Fruit fly (Drosophila melanogaster) whole organism, embryonic: ENCODE results near the gene CG3097.
A peak's percentile ranks its signal among the peaks of the same experiment; 100 is the strongest.

ENCODE experiments used
- Antp ChIP-seq: fragments of 200-800 bp; sonication (Bioruptor generic); optimal IDR thresholded peaks from 3 replicates; lab custom pipeline; 2016; ENCODE audit warnings: missing biosample characterization, missing genetic modification characterization
- Atf3 ChIP-seq: fragments of 200-800 bp; sonication (Bioruptor generic); optimal IDR thresholded peaks from 3 replicates; lab custom pipeline; 2016; ENCODE audit warnings: missing biosample characterization, missing genetic modification characterization
- B-H1 ChIP-seq: fragments of 200-800 bp; sonication (Bioruptor generic); IDR thresholded peaks from 3 replicates; pipeline ENCODE4 v1.3.6; 2022; ENCODE audit warnings: missing biosample characterization, missing genetic modification characterization
- C15 ChIP-seq: fragments of 200-800 bp; sonication (Bioruptor generic); IDR thresholded peaks from 3 replicates; pipeline ENCODE4 v1.3.6; 2022; ENCODE audit warnings: missing biosample characterization, missing genetic modification characterization
- CG10543 ChIP-seq: fragments of 200-800 bp; sonication (Bioruptor generic); optimal IDR thresholded peaks from 3 replicates; lab custom pipeline; 2017; ENCODE audit warnings: missing biosample characterization, mild to moderate bottlenecking, missing genetic modification characterization, moderate library complexity
- CG11085 ChIP-seq: fragments of 200-800 bp; sonication (Bioruptor generic); IDR thresholded peaks from 2 replicates; pipeline ENCODE4 v1.3.6; 2022; ENCODE audit warnings: missing biosample characterization, missing genetic modification characterization
- CG11560 ChIP-seq: fragments of 200-800 bp; sonication (Bioruptor generic); IDR thresholded peaks from 3 replicates; pipeline ENCODE4 v1.3.6; 2022; ENCODE audit warnings: missing biosample characterization, missing genetic modification characterization
- CG11695 ChIP-seq: fragments of 200-800 bp; sonication (Bioruptor generic); IDR thresholded peaks from 3 replicates; pipeline ENCODE4 v1.3.6; 2022; ENCODE audit warnings: missing biosample characterization, missing genetic modification characterization
- CG11723 ChIP-seq: fragments of 200-800 bp; sonication (Bioruptor generic); optimal IDR thresholded peaks from 2 replicates; lab custom pipeline; 2017; ENCODE audit warnings: missing biosample characterization, mild to moderate bottlenecking, missing genetic modification characterization
- CG12299 ChIP-seq: fragments of 200-800 bp; sonication (Bioruptor generic); optimal IDR thresholded peaks from 2 replicates; lab custom pipeline; 2018; ENCODE audit warnings: missing biosample characterization, mild to moderate bottlenecking, missing genetic modification characterization
- CG12942 ChIP-seq: fragments of 200-800 bp; sonication (Bioruptor generic); optimal IDR thresholded peaks from 3 replicates; lab custom pipeline; 2016; ENCODE audit warnings: missing biosample characterization, missing genetic modification characterization
- CG14667 ChIP-seq: fragments of 200-800 bp; sonication (Bioruptor generic); IDR thresholded peaks from 2 replicates; pipeline ENCODE4 v1.3.6; 2022; ENCODE audit warnings: missing biosample characterization, missing genetic modification characterization
- CG14710 ChIP-seq: fragments of 200-800 bp; sonication (Bioruptor generic); optimal IDR thresholded peaks from 3 replicates; lab custom pipeline; 2019; ENCODE audit warnings: missing biosample characterization, mild to moderate bottlenecking, missing genetic modification characterization, moderate library complexity
- CG16863 ChIP-seq: fragments of 200-800 bp; sonication (Bioruptor generic); optimal IDR thresholded peaks from 3 replicates; lab custom pipeline; 2016; ENCODE audit warnings: missing biosample characterization, missing genetic modification characterization
- CG18619 ChIP-seq: fragments of 200-800 bp; sonication (Bioruptor generic); optimal IDR thresholded peaks from 3 replicates; lab custom pipeline; 2017; ENCODE audit warnings: missing biosample characterization, mild to moderate bottlenecking, missing genetic modification characterization
- CG2116 ChIP-seq: fragments of 200-800 bp; sonication (Bioruptor generic); optimal IDR thresholded peaks from 3 replicates; lab custom pipeline; 2018; ENCODE audit warnings: missing biosample characterization, mild to moderate bottlenecking, missing genetic modification characterization
- CG3281 ChIP-seq: fragments of 200-800 bp; sonication (Bioruptor generic); optimal IDR thresholded peaks from 3 replicates; lab custom pipeline; 2017; ENCODE audit warnings: missing biosample characterization, mild to moderate bottlenecking, missing genetic modification characterization
- CG42726 ChIP-seq: fragments of 200-800 bp; sonication (Bioruptor generic); IDR thresholded peaks from 2 replicates; pipeline ENCODE4 v1.3.6; 2022; ENCODE audit warnings: missing biosample characterization, missing genetic modification characterization; ENCODE audit not compliant: partially characterized antibody
- CG4424 ChIP-seq: fragments of 200-800 bp; sonication (Bioruptor generic); optimal IDR thresholded peaks from 3 replicates; lab custom pipeline; 2016; ENCODE audit warnings: missing biosample characterization, missing genetic modification characterization
- CG7271 ChIP-seq: fragments of 200-800 bp; sonication (Bioruptor generic); optimal IDR thresholded peaks from 2 replicates; lab custom pipeline; 2018; ENCODE audit warnings: missing biosample characterization, mild to moderate bottlenecking, missing genetic modification characterization, moderate library complexity
- CG7372 ChIP-seq: fragments of 200-800 bp; sonication (Bioruptor generic); IDR thresholded peaks from 2 replicates; pipeline ENCODE4 v1.3.6; 2022; ENCODE audit warnings: missing biosample characterization, missing genetic modification characterization
- CG8388 ChIP-seq: fragments of 200-800 bp; sonication (Bioruptor generic); optimal IDR thresholded peaks from 2 replicates; lab custom pipeline; 2019; ENCODE audit warnings: missing biosample characterization, mild to moderate bottlenecking, missing genetic modification characterization, moderate library complexity
- Dbx ChIP-seq: fragments of 200-800 bp; sonication (Bioruptor generic); IDR thresholded peaks from 3 replicates; pipeline ENCODE4 v1.3.6; 2022; ENCODE audit warnings: missing biosample characterization, missing genetic modification characterization
- E2f1 ChIP-seq: fragments of 200-800 bp; sonication (Bioruptor generic); IDR thresholded peaks from 2 replicates; pipeline ENCODE4 v1.3.6; 2022; ENCODE audit warnings: missing biosample characterization, missing genetic modification characterization
- HHEX ChIP-seq: fragments of 200-800 bp; sonication (Bioruptor generic); optimal IDR thresholded peaks from 3 replicates; lab custom pipeline; 2017; ENCODE audit warnings: missing biosample characterization, mild to moderate bottlenecking, missing genetic modification characterization, missing genetic modification reagents
- Hr39 ChIP-seq: fragments of >200 bp; optimal IDR thresholded peaks from 2 replicates; lab custom pipeline; 2017
- Lpt ChIP-seq: fragments of >200 bp; optimal IDR thresholded peaks from 2 replicates; lab custom pipeline; 2018; ENCODE audit warnings: missing biosample characterization, missing genetic modification characterization
- Ptx1 ChIP-seq: fragments of 200-800 bp; sonication (Bioruptor generic); IDR thresholded peaks from 2 replicates; pipeline ENCODE4 v1.3.6; 2022; ENCODE audit warnings: missing biosample characterization, missing genetic modification characterization
- Six4 ChIP-seq: fragments of 200-800 bp; sonication (Bioruptor generic); optimal IDR thresholded peaks from 2 replicates; lab custom pipeline; 2016; ENCODE audit warnings: missing biosample characterization, missing genetic modification characterization
- ab ChIP-seq: fragments of 200-800 bp; sonication (Bioruptor generic); optimal IDR thresholded peaks from 2 replicates; lab custom pipeline; 2016; ENCODE audit warnings: missing biosample characterization, missing genetic modification characterization
- ap ChIP-seq: fragments of 200-800 bp; sonication (Bioruptor generic); IDR thresholded peaks from 2 replicates; pipeline ENCODE4 v1.3.6; 2022; ENCODE audit warnings: missing biosample characterization, missing genetic modification characterization
- ash1 ChIP-seq: fragments of 200-800 bp; sonication (Bioruptor generic); optimal IDR thresholded peaks from 2 replicates; lab custom pipeline; 2018; ENCODE audit warnings: missing biosample characterization, mild to moderate bottlenecking, missing genetic modification characterization
- bigmax ChIP-seq: fragments of 200-800 bp; sonication (Bioruptor generic); optimal IDR thresholded peaks from 2 replicates; lab custom pipeline; 2018; ENCODE audit warnings: missing biosample characterization, mild to moderate bottlenecking, missing genetic modification characterization
- chif ChIP-seq, 2 experiments: fragments of 200-800 bp; sonication (Bioruptor generic); optimal IDR thresholded peaks; 3 replicates each; lab custom pipeline; 2016; ENCODE audit warnings: missing biosample characterization in 2 of 2, missing genetic modification characterization in 2 of 2
- chinmo ChIP-seq: fragments of 200-800 bp; sonication (Bioruptor generic); IDR thresholded peaks from 4 replicates; pipeline ENCODE4 v1.3.6; 2022; ENCODE audit warnings: missing biosample characterization, missing genetic modification characterization; ENCODE audit not compliant: partially characterized antibody
- dm ChIP-seq: fragments of 200-800 bp; sonication (Bioruptor generic); optimal IDR thresholded peaks from 3 replicates; lab custom pipeline; 2016; ENCODE audit warnings: missing biosample characterization, missing genetic modification characterization
- dysf ChIP-seq: fragments of 200-800 bp; sonication (Bioruptor generic); IDR thresholded peaks from 3 replicates; pipeline ENCODE4 v1.3.6; 2022; ENCODE audit warnings: missing biosample characterization, missing genetic modification characterization
- gcm ChIP-seq: fragments of 200-800 bp; sonication (Bioruptor generic); optimal IDR thresholded peaks from 2 replicates; lab custom pipeline; 2019; ENCODE audit warnings: missing biosample characterization, mild to moderate bottlenecking, missing genetic modification characterization, moderate library complexity
- gt ChIP-seq: fragments of 200-800 bp; sonication (Bioruptor generic); IDR thresholded peaks from 2 replicates; pipeline ENCODE4 v1.3.6; 2022; ENCODE audit warnings: missing biosample characterization, missing genetic modification characterization
- hb ChIP-seq: fragments of 200-800 bp; sonication (Bioruptor generic); IDR thresholded peaks from 3 replicates; pipeline ENCODE4 v1.3.6; 2022; ENCODE audit warnings: missing biosample characterization, missing genetic modification characterization; ENCODE audit not compliant: partially characterized antibody
- insv ChIP-seq, 2 experiments: fragments of 200-800 bp; sonication (Bioruptor generic); optimal IDR thresholded peaks; 3 replicates each; lab custom pipeline; 2016 to 2018; ENCODE audit warnings: missing biosample characterization in 2 of 2, missing genetic modification characterization in 2 of 2
- jigr1 ChIP-seq: fragments of 200-800 bp; sonication (Bioruptor generic); IDR thresholded peaks from 3 replicates; pipeline ENCODE4 v1.3.6; 2022; ENCODE audit warnings: missing biosample characterization, missing genetic modification characterization
- mld ChIP-seq: fragments of 200-800 bp; sonication (Bioruptor generic); IDR thresholded peaks from 3 replicates; pipeline ENCODE4 v1.3.6; 2022; ENCODE audit warnings: missing biosample characterization, missing genetic modification characterization; ENCODE audit not compliant: partially characterized antibody
- nmo ChIP-seq: fragments of 200-800 bp; sonication (Bioruptor generic); optimal IDR thresholded peaks from 2 replicates; lab custom pipeline; 2018; ENCODE audit warnings: missing biosample characterization, mild to moderate bottlenecking, missing genetic modification characterization, moderate library complexity
- pfk ChIP-seq: fragments of 200-800 bp; sonication (Bioruptor generic); optimal IDR thresholded peaks from 2 replicates; lab custom pipeline; 2018; ENCODE audit warnings: missing biosample characterization, mild to moderate bottlenecking, missing genetic modification characterization, moderate library complexity
- slou ChIP-seq: fragments of 200-800 bp; sonication (Bioruptor generic); optimal IDR thresholded peaks from 3 replicates; lab custom pipeline; 2016; ENCODE audit warnings: missing biosample characterization, missing genetic modification characterization
- tgo ChIP-seq: fragments of 200-800 bp; sonication (Bioruptor generic); IDR thresholded peaks from 3 replicates; pipeline ENCODE4 v1.3.6; 2022; ENCODE audit warnings: missing biosample characterization, missing genetic modification characterization
- trh ChIP-seq: fragments of 200-800 bp; sonication (Bioruptor generic); optimal IDR thresholded peaks from 2 replicates; lab custom pipeline; 2016; ENCODE audit warnings: missing biosample characterization, missing genetic modification characterization
- vnd ChIP-seq: fragments of 200-800 bp; sonication (Bioruptor generic); IDR thresholded peaks from 3 replicates; pipeline ENCODE4 v1.3.6; 2022; ENCODE audit warnings: missing biosample characterization, missing genetic modification characterization; ENCODE audit not compliant: partially characterized antibody
- vvl ChIP-seq: fragments of 200-800 bp; sonication (Bioruptor generic); IDR thresholded peaks from 2 replicates; pipeline ENCODE4 v1.3.6; 2022; ENCODE audit warnings: missing biosample characterization, missing genetic modification characterization
- z ChIP-seq: fragments of 200-800 bp; sonication (Bioruptor generic); IDR thresholded peaks from 3 replicates; pipeline ENCODE4 v1.3.6; 2022; ENCODE audit warnings: missing biosample characterization, missing genetic modification characterization

The CG3097 gene

DNA sequence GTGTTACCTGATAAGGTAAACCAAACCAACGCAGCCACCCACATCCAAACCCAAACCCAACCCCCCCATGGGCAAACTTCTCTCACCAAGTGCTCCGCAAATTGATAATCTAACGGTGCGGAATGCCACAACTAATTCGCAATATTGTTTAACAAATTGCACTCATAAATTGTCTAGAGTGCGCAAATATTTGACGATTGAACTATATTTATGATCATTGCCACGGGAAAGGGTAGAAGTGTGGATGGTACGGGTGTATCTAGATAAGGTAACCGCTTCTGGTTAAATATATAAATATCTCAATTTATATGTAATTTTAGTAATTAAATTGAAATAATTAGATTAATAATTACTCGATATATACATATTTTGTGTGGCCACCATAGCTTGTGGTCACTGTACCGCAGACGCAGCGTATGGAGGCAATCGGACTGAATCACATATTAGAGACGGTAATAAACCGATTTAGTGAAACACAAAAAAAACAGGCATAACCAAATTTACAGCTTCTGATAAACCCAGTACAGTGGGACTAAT lies 52.0 kb downstream of the CG3097 start (continued):
- no peak for TF ChIP-seq bigmax
- no peak for TF ChIP-seq CG16863
- peak; percentile 17 for TF ChIP-seq CG4424
- no peak for TF ChIP-seq hb
- peak; percentile 88 for TF ChIP-seq Dbx (GFP tag; lab: Robert Waterston, UW)
- peak; percentile 56 for TF ChIP-seq CG14667 (GFP tag; lab: Robert Waterston, UW)
- TF ChIP-seq chif (GFP tag; optimal IDR thresholded peaks at IDR 0.05; lab: Kevin White, UChicago): no peak
- peak; percentile 18; the same call in 1 of the 3 replicates for TF ChIP-seq B-H1 (GFP tag; lab: Robert Waterston, UW)
- TF ChIP-seq Ptx1: peak; percentile 67
- TF ChIP-seq vvl (GFP tag; lab: Robert Waterston, UW): peak; percentile 76
- no peak for TF ChIP-seq gcm (GFP tag; lab: Kevin White, UChicago)
- TF ChIP-seq CG7271: no peak
- TF ChIP-seq pfk (GFP tag; lab: Kevin White, UChicago): no peak
- peak; percentile 81 for TF ChIP-seq CG3281 (GFP tag; lab: Kevin White, UChicago)
- TF ChIP-seq CG12942 (GFP tag; lab: Kevin White, UChicago): no peak
- no peak for TF ChIP-seq trh (GFP tag; lab: Kevin White, UChicago)
- peak; percentile 74 for TF ChIP-seq CG7372 (GFP tag; lab: Robert Waterston, UW)
- TF ChIP-seq CG11560 (tag; lab: Robert Waterston, UW): peak; percentile 39; the same call in 1 of the 3 replicates
- TF ChIP-seq gt (GFP tag; lab: Robert Waterston, UW): no peak
- no peak for TF ChIP-seq slou (GFP tag; lab: Kevin White, UChicago)
- no peak for TF ChIP-seq CG11723 (GFP tag; lab: Kevin White, UChicago)
- no peak for TF ChIP-seq Atf3 (GFP tag; lab: Kevin White, UChicago)
- TF ChIP-seq HHEX: peak; percentile 71
- no peak for TF ChIP-seq jigr1 (GFP tag; lab: Robert Waterston, UW)
- TF ChIP-seq Six4: no peak
- no peak for TF ChIP-seq Hr39 (lab: Kevin White, UChicago)
- no peak for TF ChIP-seq ash1 (GFP tag; lab: Kevin White, UChicago)
- peak; percentile 24 for TF ChIP-seq nmo (GFP tag; lab: Kevin White, UChicago)
- peak; percentile 52 for TF ChIP-seq CG11085
- TF ChIP-seq mld: no peak
- no peak for TF ChIP-seq chinmo (GFP tag; lab: Robert Waterston, UW)
- no peak for TF ChIP-seq Lpt (GFP tag; lab: Kevin White, UChicago)
- no peak for TF ChIP-seq ap (GFP tag; lab: Robert Waterston, UW)
- TF ChIP-seq dm (GFP tag; lab: Kevin White, UChicago): no peak
- TF ChIP-seq CG14710 (tag; lab: Kevin White, UChicago): no peak
- TF ChIP-seq CG12299 (tag; lab: Kevin White, UChicago): peak; percentile 8
- peak in 1 of 2 experiments; percentile 8 for TF ChIP-seq insv (GFP tag; optimal IDR thresholded peaks at IDR 0.05; lab: Kevin White, UChicago)
- no peak for TF ChIP-seq CG2116 (GFP tag; lab: Kevin White, UChicago)
- peak; percentile 82 for TF ChIP-seq dysf (GFP tag; lab: Robert Waterston, UW)
- peak; percentile 57; the same call in 1 of the 3 replicates for TF ChIP-seq CG11695 (GFP tag; lab: Robert Waterston, UW)
- TF ChIP-seq E2f1 (GFP tag; lab: Robert Waterston, UW): peak; percentile 41; the same call in 1 of the 2 replicates
- TF ChIP-seq tgo: peak; percentile 69
- no peak for TF ChIP-seq CG8388 (GFP tag; lab: Kevin White, UChicago)
- TF ChIP-seq z (GFP tag; lab: Robert Waterston, UW): no peak
- TF ChIP-seq Antp (GFP tag; lab: Kevin White, UChicago): no peak
- peak; percentile 44 for TF ChIP-seq CG18619 (GFP tag; lab: Kevin White, UChicago)
- peak; percentile 72 for TF ChIP-seq CG10543
- TF ChIP-seq C15 (GFP tag; lab: Robert Waterston, UW): 0 out of 3 replicates have a peak, but pooled peaks have one; percentile 17
- no peak for TF ChIP-seq vnd (GFP tag; lab: Robert Waterston, UW)
- TF ChIP-seq ab (GFP tag; lab: Kevin White, UChicago): no peak
- TF ChIP-seq CG42726 (GFP tag; lab: Robert Waterston, UW): no peak
